Worm (Caenorhabditis elegans) whole organism, young adult: ENCODE data around the gene sec-23.

ENCODE experiments used
- C06A6.2 ChIP-seq: fragments of 200-800 bp; sonication (Bioruptor generic); conservative IDR thresholded peaks from 2 replicates; pipeline ENCODE4 v1.3.6; 2022; ENCODE audit warnings: missing genetic modification characterization, missing compliant biosample characterization
- C17E4.6 ChIP-seq: fragments of 200-800 bp; sonication (Bioruptor generic); IDR thresholded peaks from 2 replicates; pipeline ENCODE4 v1.3.6; 2022; ENCODE audit warnings: missing genetic modification reagents, missing genetic modification characterization, missing compliant biosample characterization
- F10E7.11 ChIP-seq: sonication (generic microtip); optimal IDR thresholded peaks from 2 replicates; lab custom pipeline; 2017; ENCODE audit warnings: mild to moderate bottlenecking, missing genetic modification characterization, moderate library complexity, missing compliant biosample characterization
- F23B12.7 ChIP-seq: sonication (generic microtip); optimal IDR thresholded peaks from 2 replicates; lab custom pipeline; 2017; ENCODE audit warnings: missing genetic modification characterization, mild to moderate bottlenecking, missing compliant biosample characterization, antibody characterized with exemption, moderate library complexity; ENCODE audit not compliant: insufficient read depth
- F49E8.2 ChIP-seq: sonication (generic microtip); optimal IDR thresholded peaks from 3 replicates; lab custom pipeline; 2017; ENCODE audit warnings: missing genetic modification characterization, mild to moderate bottlenecking, missing compliant biosample characterization, antibody characterized with exemption, moderate library complexity; ENCODE audit not compliant: insufficient read depth
- F55B11.4 ChIP-seq: sonication (generic microtip); optimal IDR thresholded peaks from 2 replicates; lab custom pipeline; 2016; ENCODE audit warnings: missing compliant biosample characterization, missing genetic modification characterization, borderline replicate concordance; ENCODE audit not compliant: insufficient read depth
- Y53F4B.3 ChIP-seq: fragments of 200-800 bp; sonication (Bioruptor generic); IDR thresholded peaks from 2 replicates; pipeline ENCODE4 v1.3.6; 2022; ENCODE audit warnings: missing genetic modification reagents, missing genetic modification characterization, missing compliant biosample characterization
- Y56A3A.18 ChIP-seq: fragments of 200-800 bp; sonication (Bioruptor generic); IDR thresholded peaks from 2 replicates; pipeline ENCODE4 v1.3.6; 2022; ENCODE audit warnings: missing genetic modification reagents, missing genetic modification characterization, missing compliant biosample characterization
- Y67H2A.10 ChIP-seq: fragments of 200-800 bp; sonication (Bioruptor generic); conservative IDR thresholded peaks from 2 replicates; pipeline ENCODE4 v1.3.6; 2022; ENCODE audit warnings: missing genetic modification reagents, missing genetic modification characterization, missing compliant biosample characterization
- Y95B8A.8 ChIP-seq: fragments of 200-800 bp; sonication (Bioruptor generic); IDR thresholded peaks from 2 replicates; pipeline ENCODE4 v1.3.6; 2022; ENCODE audit warnings: missing genetic modification reagents, missing genetic modification characterization, missing compliant biosample characterization
- ZK185.1 ChIP-seq: sonication (generic microtip); optimal IDR thresholded peaks from 2 replicates; lab custom pipeline; 2016; ENCODE audit warnings: mild to moderate bottlenecking, missing genetic modification characterization, missing compliant biosample characterization; ENCODE audit not compliant: poor library complexity, severe bottlenecking
- aptf-2 ChIP-seq: fragments of 200-800 bp; sonication (Bioruptor generic); conservative IDR thresholded peaks from 2 replicates; pipeline ENCODE4 v1.3.6; 2022; ENCODE audit warnings: missing genetic modification reagents, missing genetic modification characterization, missing compliant biosample characterization
- aptf-3 ChIP-seq: fragments of 200-800 bp; sonication (Bioruptor generic); IDR thresholded peaks from 2 replicates; pipeline ENCODE4 v1.3.6; 2022; ENCODE audit warnings: missing genetic modification characterization, missing compliant biosample characterization
- atf-7 ChIP-seq: sonication (generic microtip); optimal IDR thresholded peaks from 2 replicates; lab custom pipeline; 2017; ENCODE audit warnings: mild to moderate bottlenecking, missing genetic modification characterization, missing compliant biosample characterization
- athp-1 ChIP-seq: sonication (generic microtip); optimal IDR thresholded peaks from 2 replicates; lab custom pipeline; 2017; ENCODE audit warnings: mild to moderate bottlenecking, missing genetic modification characterization, missing compliant biosample characterization
- ccch-3 ChIP-seq: fragments of 200-800 bp; sonication (Bioruptor generic); optimal IDR thresholded peaks from 2 replicates; lab custom pipeline; 2018; ENCODE audit warnings: mild to moderate bottlenecking, missing genetic modification characterization, missing compliant biosample characterization
- cebp-2 ChIP-seq: fragments of 200-800 bp; sonication (Bioruptor generic); IDR thresholded peaks from 2 replicates; pipeline ENCODE4 v1.3.6; 2022; ENCODE audit warnings: missing genetic modification characterization, missing compliant biosample characterization
- ceh-40 ChIP-seq: fragments of 200-800 bp; sonication (Bioruptor generic); IDR thresholded peaks from 2 replicates; pipeline ENCODE4 v1.3.6; 2022; ENCODE audit warnings: missing genetic modification characterization, missing compliant biosample characterization
- chd-7 ChIP-seq: sonication (generic microtip); optimal IDR thresholded peaks from 2 replicates; lab custom pipeline; 2016; ENCODE audit warnings: mild to moderate bottlenecking, missing genetic modification characterization, moderate library complexity, missing compliant biosample characterization
- egl-18 ChIP-seq: fragments of 200-800 bp; sonication (Bioruptor generic); IDR thresholded peaks from 2 replicates; pipeline ENCODE4 v1.3.6; 2022; ENCODE audit warnings: missing genetic modification reagents, missing genetic modification characterization, missing compliant biosample characterization
- egl-44 ChIP-seq: fragments of 200-800 bp; sonication (Bioruptor generic); IDR thresholded peaks from 2 replicates; pipeline ENCODE4 v1.3.6; 2022; ENCODE audit warnings: missing genetic modification reagents, missing genetic modification characterization, missing compliant biosample characterization
- egrh-3 ChIP-seq: fragments of 200-800 bp; sonication (Bioruptor generic); IDR thresholded peaks from 2 replicates; pipeline ENCODE4 v1.3.6; 2022; ENCODE audit warnings: missing genetic modification reagents, missing genetic modification characterization, missing compliant biosample characterization
- fkh-3 ChIP-seq: sonication (generic microtip); optimal IDR thresholded peaks from 2 replicates; lab custom pipeline; 2016; ENCODE audit warnings: mild to moderate bottlenecking, missing genetic modification characterization, missing compliant biosample characterization
- hlh-12 ChIP-seq: sonication (generic microtip); optimal IDR thresholded peaks from 2 replicates; lab custom pipeline; 2016; ENCODE audit warnings: missing genetic modification characterization, missing compliant biosample characterization
- hsf-1 ChIP-seq: fragments of 200-800 bp; sonication (Bioruptor generic); IDR thresholded peaks from 2 replicates; pipeline ENCODE4 v1.3.6; 2022; ENCODE audit warnings: missing genetic modification reagents, missing genetic modification characterization, missing compliant biosample characterization
- lin-26 ChIP-seq: fragments of 200-800 bp; sonication (Bioruptor generic); IDR thresholded peaks from 2 replicates; pipeline ENCODE4 v1.3.6; 2022; ENCODE audit warnings: missing genetic modification reagents, missing genetic modification characterization, missing compliant biosample characterization
- lin-54 ChIP-seq: fragments of 200-800 bp; sonication (Bioruptor generic); optimal IDR thresholded peaks from 2 replicates; lab custom pipeline; 2018; ENCODE audit warnings: mild to moderate bottlenecking, missing genetic modification characterization, missing compliant biosample characterization
- lir-1 ChIP-seq: fragments of 200-800 bp; sonication (Bioruptor generic); conservative IDR thresholded peaks from 2 replicates; pipeline ENCODE4 v1.3.6; 2022; ENCODE audit warnings: missing genetic modification reagents, missing genetic modification characterization, missing compliant biosample characterization
- lsy-27 ChIP-seq: sonication (generic microtip); optimal IDR thresholded peaks from 2 replicates; lab custom pipeline; 2017; ENCODE audit warnings: missing genetic modification characterization, mild to moderate bottlenecking, missing compliant biosample characterization, antibody characterized with exemption, missing genotype, borderline replicate concordance; ENCODE audit not compliant: insufficient read depth
- madf-3 ChIP-seq: fragments of 200-800 bp; sonication (Bioruptor generic); IDR thresholded peaks from 2 replicates; pipeline ENCODE4 v1.3.6; 2022; ENCODE audit warnings: missing genetic modification reagents, missing genetic modification characterization, missing compliant biosample characterization
- mcd-1 ChIP-seq: fragments of 200-800 bp; sonication (Bioruptor generic); IDR thresholded peaks from 2 replicates; pipeline ENCODE4 v1.3.6; 2022; ENCODE audit warnings: missing genetic modification reagents, missing genetic modification characterization, missing compliant biosample characterization
- nhr-27 ChIP-seq: fragments of 200-800 bp; sonication (Bioruptor generic); optimal IDR thresholded peaks from 2 replicates; lab custom pipeline; 2018; ENCODE audit warnings: mild to moderate bottlenecking, missing genetic modification characterization, moderate library complexity, missing compliant biosample characterization
- nhr-80 ChIP-seq: sonication (generic microtip); optimal IDR thresholded peaks from 2 replicates; lab custom pipeline; 2016; ENCODE audit warnings: missing genetic modification characterization, missing compliant biosample characterization
- pha-4 ChIP-seq: fragments of 150-350 bp; sonication (generic microtip); optimal IDR thresholded peaks from 2 replicates; lab custom pipeline; 2014; ENCODE audit warnings: missing biosample characterization, missing genetic modification reagents, missing genetic modification characterization
- rec-8 ChIP-seq, 2 experiments: sonication (generic microtip); optimal IDR thresholded peaks; 2 replicates each; lab custom pipeline; 2016; ENCODE audit warnings: mild to moderate bottlenecking in 2 of 2, missing genetic modification characterization in 2 of 2, missing genetic modification reagents in 2 of 2, missing genotype in 2 of 2, missing biosample characterization in 1 of 2, missing compliant biosample characterization in 1 of 2, moderate library complexity in 1 of 2
- sdz-38 ChIP-seq: sonication (generic microtip); optimal IDR thresholded peaks from 2 replicates; lab custom pipeline; 2016; ENCODE audit warnings: missing genotype, missing genetic modification characterization, missing compliant biosample characterization
- sea-2 ChIP-seq: fragments of 200-800 bp; sonication (Bioruptor generic); IDR thresholded peaks from 2 replicates; pipeline ENCODE4 v1.3.6; 2022; ENCODE audit warnings: missing genetic modification characterization, missing compliant biosample characterization
- snpc-3.4 ChIP-seq: sonication (generic microtip); optimal IDR thresholded peaks from 2 replicates; lab custom pipeline; 2017; ENCODE audit warnings: missing genetic modification characterization, mild to moderate bottlenecking, missing compliant biosample characterization, antibody characterized with exemption, moderate library complexity, missing genotype, missing genetic modification reagents
- ztf-18 ChIP-seq: sonication (generic microtip); optimal IDR thresholded peaks from 2 replicates; lab custom pipeline; 2016; ENCODE audit warnings: missing genotype, mild to moderate bottlenecking, missing genetic modification characterization, missing compliant biosample characterization
- ztf-22 ChIP-seq: fragments of 200-800 bp; sonication (Bioruptor generic); optimal IDR thresholded peaks from 2 replicates; lab custom pipeline; 2018; ENCODE audit warnings: mild to moderate bottlenecking, missing genetic modification characterization, moderate library complexity, missing compliant biosample characterization
- ztf-26 ChIP-seq: sonication (generic microtip); optimal IDR thresholded peaks from 2 replicates; lab custom pipeline; 2017; ENCODE audit warnings: missing genetic modification characterization, missing compliant biosample characterization

The sec-23 gene

DNA sequence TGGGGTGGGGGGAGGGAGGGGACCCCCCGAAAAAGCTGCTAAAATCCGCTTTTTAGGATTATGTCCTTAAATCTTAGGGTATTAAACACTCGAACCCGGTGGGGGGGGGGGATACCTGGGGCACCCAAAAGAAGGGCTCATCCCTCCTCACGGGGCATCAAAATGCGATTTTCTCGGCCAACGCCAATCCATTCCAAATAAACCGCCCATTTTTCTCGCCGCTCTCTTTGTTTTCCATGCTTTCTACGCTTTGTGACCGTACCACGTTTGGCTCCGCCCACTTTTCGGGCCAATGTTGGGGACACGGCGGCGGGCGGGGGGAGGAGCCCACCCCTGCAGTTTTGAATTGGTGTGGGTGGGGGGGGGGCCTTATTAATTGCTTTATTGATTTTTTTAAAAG, 29.6 kb upstream of the sec-23 start:
- peak; percentile 37; the same call in 1 of the 2 replicates for TF ChIP-seq egrh-3 (GFP tag; lab: Robert Waterston, UW)
- TF ChIP-seq ztf-22 (GFP tag; lab: Kevin White, UChicago), result no peak

DNA sequence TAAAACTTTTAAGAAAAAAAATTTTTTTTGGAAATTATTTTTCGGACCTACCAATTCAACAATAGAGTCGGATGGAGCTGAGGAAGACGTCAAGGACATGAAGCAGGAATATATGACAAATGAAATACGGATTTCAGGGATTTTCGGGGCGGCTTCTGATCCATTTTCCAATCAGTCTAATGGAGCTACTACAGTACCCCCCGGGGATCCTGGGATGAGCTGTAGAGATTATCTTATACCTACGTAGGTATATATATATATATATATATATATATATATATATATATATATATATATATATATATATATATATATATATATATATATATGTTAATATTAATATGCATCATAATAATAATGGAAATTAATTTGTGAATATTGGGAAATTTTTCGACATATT, 27.0 kb upstream of the sec-23 start, which contains the start of gene ttx-1:
TSS of gene ttx-1 (minus strand) at position 101 of the 400 bp plus-strand sequence.
- TF ChIP-seq lin-54 (GFP tag; lab: Kevin White, UChicago), result no peak
- TF ChIP-seq hlh-12 (tag; lab: Kevin White, UChicago), result no peak
- TF ChIP-seq snpc-3.4, result no peak
- no peak for TF ChIP-seq sdz-38 (tag; lab: Kevin White, UChicago)
- no peak for TF ChIP-seq fkh-3 (tag; lab: Kevin White, UChicago)
- TF ChIP-seq hsf-1, result no peak
- TF ChIP-seq atf-7 (tag; lab: Kevin White, UChicago), result no peak
- no peak for TF ChIP-seq chd-7 (tag; lab: Kevin White, UChicago)
- no peak for TF ChIP-seq aptf-3 (GFP tag; lab: Robert Waterston, UW)
- TF ChIP-seq Y67H2A.10 (GFP tag; lab: Robert Waterston, UW), result no peak
- no peak for TF ChIP-seq nhr-27 (tag; lab: Kevin White, UChicago)
- no peak for TF ChIP-seq F23B12.7 (tag; lab: Kevin White, UChicago)
- no peak for TF ChIP-seq pha-4 (tag; lab: Kevin White, UChicago)
- no peak for TF ChIP-seq egl-44
- TF ChIP-seq sea-2 (GFP tag; lab: Robert Waterston, UW), result no peak
- TF ChIP-seq madf-3 (GFP tag; lab: Robert Waterston, UW), result no peak
- TF ChIP-seq F49E8.2 (tag; lab: Kevin White, UChicago), result no peak
- TF ChIP-seq lin-26 (GFP tag; lab: Robert Waterston, UW), result no peak

DNA sequence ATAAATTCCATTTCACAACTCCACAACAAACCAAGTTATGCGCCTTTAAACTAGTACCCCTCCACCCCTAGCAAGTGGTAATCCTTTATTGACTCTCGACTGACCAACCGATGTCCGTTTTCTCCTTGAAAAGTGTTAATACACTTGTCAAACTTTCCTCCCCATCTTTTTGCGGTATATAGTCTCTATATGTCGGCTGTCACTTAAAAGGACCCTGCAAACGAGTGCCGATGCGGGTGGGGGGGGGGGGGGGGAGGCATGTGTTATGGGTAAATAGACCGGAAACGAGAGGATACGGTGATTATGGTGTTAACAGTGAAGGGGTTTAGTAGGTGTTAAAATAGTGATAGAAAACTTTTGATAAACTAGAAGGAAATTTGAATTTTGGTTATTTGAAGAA, 26.0 kb upstream of the sec-23 start:
- TF ChIP-seq mcd-1 (GFP tag; lab: Robert Waterston, UW) (no peak), egl-18 (GFP tag; lab: Robert Waterston, UW) (no peak), ccch-3 (no peak), ceh-40 (GFP tag; lab: Robert Waterston, UW) (no peak), F55B11.4 (tag; lab: Kevin White, UChicago) (no peak), ZK185.1 (no peak), snpc-3.4 (no peak), ztf-18 (tag; lab: Kevin White, UChicago) (no peak)

DNA sequence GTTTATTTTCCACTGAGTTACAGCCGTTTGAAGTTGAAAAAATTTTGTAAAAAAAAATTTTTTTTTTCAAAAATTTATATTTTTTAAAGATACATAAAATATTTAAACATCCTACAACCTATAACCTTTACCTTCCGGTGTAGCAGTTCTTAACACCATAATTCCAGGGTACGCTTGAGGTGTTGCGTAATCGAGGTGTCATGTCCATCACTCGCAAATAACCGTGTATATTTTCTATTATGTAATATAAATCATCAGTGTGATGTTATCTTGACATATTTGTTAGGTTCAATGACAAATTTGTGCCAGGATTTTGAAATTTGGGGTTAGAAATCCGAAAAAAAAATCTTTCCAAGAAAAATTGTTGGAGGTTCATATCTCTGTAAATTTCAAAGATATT, 24.0 kb upstream of the sec-23 start:
- TF ChIP-seq lsy-27 (tag; lab: Kevin White, UChicago), result no peak
- no peak for TF ChIP-seq lir-1 (GFP tag; lab: Robert Waterston, UW)
- TF ChIP-seq C06A6.2 (GFP tag; lab: Robert Waterston, UW), result no peak
- TF ChIP-seq Y53F4B.3 (GFP tag; lab: Robert Waterston, UW), result no peak
- TF ChIP-seq cebp-2, result no peak
- TF ChIP-seq hlh-12 (tag; lab: Kevin White, UChicago), result no peak
- no peak for TF ChIP-seq nhr-80
- no peak for TF ChIP-seq aptf-2 (GFP tag; lab: Robert Waterston, UW)
- no peak for TF ChIP-seq ztf-26 (tag; lab: Kevin White, UChicago)
- TF ChIP-seq C17E4.6 (GFP tag; lab: Robert Waterston, UW), result no peak
- TF ChIP-seq F10E7.11 (tag; lab: Kevin White, UChicago), result no peak
- no peak for TF ChIP-seq athp-1 (tag; lab: Kevin White, UChicago)
- no peak for TF ChIP-seq Y95B8A.8 (GFP tag; lab: Robert Waterston, UW)
- no peak for TF ChIP-seq rec-8 (tag; optimal IDR thresholded peaks at IDR 0.05; lab: Kevin White, UChicago)
- TF ChIP-seq Y56A3A.18 (GFP tag; lab: Robert Waterston, UW), result no peak
